Fruit fly (Drosophila melanogaster): ENCODE measurements around the gene emc.
A peak's percentile ranks its signal among the peaks of the same experiment; 100 is the strongest.

Gene emc

dm6 chr3L:749199-749538, at the start of gene emc (continued):
- TF ChIP-seq Side (GFP tag; optimal IDR thresholded peaks at IDR 0.05): peak; percentile 60
- TF ChIP-seq slp2 (GFP tag; optimal IDR thresholded peaks at IDR 0.05): no peak
- TF ChIP-seq CG7556 (GFP tag; optimal IDR thresholded peaks at IDR 0.05): peak; percentile 11
- TF ChIP-seq CG10267 (tag; optimal IDR thresholded peaks at IDR 0.05): peak; percentile 33
- no peak for TF ChIP-seq fd3F (GFP tag; optimal IDR thresholded peaks at IDR 0.05)
- no peak for TF ChIP-seq CG5245 (GFP tag; optimal IDR thresholded peaks at IDR 0.05)
- peak; percentile 77 for TF ChIP-seq Fer1 (GFP tag; optimal IDR thresholded peaks at IDR 0.05)
- no peak for TF ChIP-seq H15 (GFP tag; IDR thresholded peaks at IDR 0.05)
- TF ChIP-seq Bteb2 (GFP tag; optimal IDR thresholded peaks at IDR 0.05): peak; percentile 3
- TF ChIP-seq CkIIα-i1 (GFP tag; IDR thresholded peaks at IDR 0.05): no peak
- peak; percentile 51; the same call in 1 of the 2 replicates for TF ChIP-seq Adf1 (GFP tag; IDR thresholded peaks at IDR 0.05)
- TF ChIP-seq pzg (GFP tag; optimal IDR thresholded peaks at IDR 0.05): no peak
- no peak for TF ChIP-seq CTCF (GFP tag; optimal IDR thresholded peaks at IDR 0.05)
- TF ChIP-seq CG10654 (GFP tag; optimal IDR thresholded peaks at IDR 0.05): no peak
- peak; percentile 98 for TF ChIP-seq chinmo (GFP tag; IDR thresholded peaks at IDR 0.05; ENCODE audit: partially characterized antibody)
- no peak for TF ChIP-seq fu2 (GFP tag; optimal IDR thresholded peaks at IDR 0.05)
- peak; percentile 55 for TF ChIP-seq CG7745 (tag; optimal IDR thresholded peaks at IDR 0.05)
- no peak for TF ChIP-seq Kr (GFP tag; optimal IDR thresholded peaks at IDR 0.05)
- peak; percentile 97 for TF ChIP-seq Med (GFP tag)
- TF ChIP-seq CG10959 (GFP tag; IDR thresholded peaks at IDR 0.05): no peak
- TF ChIP-seq CG6175 (GFP tag; IDR thresholded peaks at IDR 0.05): no peak
- TF ChIP-seq gce (GFP tag; IDR thresholded peaks at IDR 0.05): peak; percentile 72; the same call in 1 of the 3 replicates
- no peak for TF ChIP-seq CG6689 (GFP tag; IDR thresholded peaks at IDR 0.05)
- TF ChIP-seq lola (GFP tag; optimal IDR thresholded peaks at IDR 0.05): no peak
- TF ChIP-seq cwo (GFP tag; optimal IDR thresholded peaks at IDR 0.05): peak; percentile 50
- no peak for TF ChIP-seq dan (GFP tag; IDR thresholded peaks at IDR 0.05)
- peak; percentile 63 for TF ChIP-seq bcd (GFP tag; optimal IDR thresholded peaks at IDR 0.05)
- TF ChIP-seq mirr (GFP tag; optimal IDR thresholded peaks at IDR 0.05): peak; percentile 91
- TF ChIP-seq CG10209 (GFP tag; optimal IDR thresholded peaks at IDR 0.05): peak; percentile 40
- TF ChIP-seq tup (GFP tag; optimal IDR thresholded peaks at IDR 0.05): no peak
- TF ChIP-seq Xbp1 (GFP tag; optimal IDR thresholded peaks at IDR 0.05): peak; percentile 19
- TF ChIP-seq CG32772 (GFP tag; IDR thresholded peaks at IDR 0.05): no peak
- TF ChIP-seq grn (GFP tag; optimal IDR thresholded peaks at IDR 0.05): peak; percentile 22
- no peak for TF ChIP-seq pb (GFP tag; optimal IDR thresholded peaks at IDR 0.05)
- TF ChIP-seq CG17328 (GFP tag; IDR thresholded peaks at IDR 0.05): no peak
- peak; percentile 40 for TF ChIP-seq CG11504 (tag; optimal IDR thresholded peaks at IDR 0.05)
- no peak for TF ChIP-seq br (optimal IDR thresholded peaks at IDR 0.05)
- TF ChIP-seq gsb (GFP tag; IDR thresholded peaks at IDR 0.05): no peak
- TF ChIP-seq CG1603 (tag; optimal IDR thresholded peaks at IDR 0.05): peak; percentile 53
- peak; percentile 77 for TF ChIP-seq bbx (GFP tag; IDR thresholded peaks at IDR 0.05; ENCODE audit: partially characterized antibody)
- TF ChIP-seq insv (GFP tag; optimal IDR thresholded peaks at IDR 0.05): peak in 1 of 2 experiments; percentile 26
- no peak for TF ChIP-seq CG6654 (GFP tag; optimal IDR thresholded peaks at IDR 0.05)
- TF ChIP-seq sens-2 (GFP tag; IDR thresholded peaks at IDR 0.05): peak; percentile 66; the same call in 1 of the 2 replicates
- peak; percentile 58; the same call in 2 of the 3 replicates for TF ChIP-seq HLH4C (GFP tag; IDR thresholded peaks at IDR 0.05; ENCODE audit: partially characterized antibody)
- TF ChIP-seq ttk (GFP tag; IDR thresholded peaks at IDR 0.05): no peak
- no peak for TF ChIP-seq CG1233 (GFP tag; optimal IDR thresholded peaks at IDR 0.05)
- TF ChIP-seq tio (GFP tag; optimal IDR thresholded peaks at IDR 0.05): no peak
- peak; percentile 32 for TF ChIP-seq vfl (GFP tag; optimal IDR thresholded peaks at IDR 0.05)
- peak; percentile 9 for TF ChIP-seq crc (GFP tag; optimal IDR thresholded peaks at IDR 0.05)
- TF ChIP-seq corto (GFP tag; optimal IDR thresholded peaks at IDR 0.05): no peak
- TF ChIP-seq Rx (GFP tag; IDR thresholded peaks at IDR 0.05): no peak
- TF ChIP-seq unc-4 (GFP tag; IDR thresholded peaks at IDR 0.05; ENCODE audit: partially characterized antibody): no peak
